Fruit fly (Drosophila melanogaster) whole organism, embryonic: ENCODE measurements around the gene CG31650.

Source experiments
- Ada2b ChIP-seq: fragments of 200-800 bp; sonication (Bioruptor generic); IDR thresholded peaks from 2 replicates; pipeline ENCODE4 v1.3.6; 2022; ENCODE audit warnings: missing biosample characterization, missing genetic modification characterization
- CG10366 ChIP-seq: fragments of 200-800 bp; sonication (Bioruptor generic); IDR thresholded peaks from 2 replicates; pipeline ENCODE4 v1.3.6; 2022; ENCODE audit warnings: missing biosample characterization, missing genetic modification characterization
- CG1233 ChIP-seq: fragments of 200-800 bp; sonication (Bioruptor generic); optimal IDR thresholded peaks from 4 replicates; lab custom pipeline; 2018; ENCODE audit warnings: missing biosample characterization, mild to moderate bottlenecking, missing genetic modification characterization
- CG12391 ChIP-seq: fragments of 200-800 bp; sonication (Bioruptor generic); optimal IDR thresholded peaks from 3 replicates; lab custom pipeline; 2018; ENCODE audit warnings: missing biosample characterization, mild to moderate bottlenecking, missing genetic modification characterization, moderate library complexity
- CG12659 ChIP-seq: fragments of 200-800 bp; sonication (Bioruptor generic); optimal IDR thresholded peaks from 3 replicates; lab custom pipeline; 2017; ENCODE audit warnings: mild to moderate bottlenecking, missing biosample characterization, missing genetic modification reagents, missing genetic modification characterization
- CG13123 ChIP-seq: fragments of 200-800 bp; sonication (Bioruptor generic); optimal IDR thresholded peaks from 2 replicates; lab custom pipeline; 2016; ENCODE audit warnings: missing biosample characterization, missing genetic modification characterization
- CG13775 ChIP-seq: fragments of 200-800 bp; sonication (Bioruptor generic); optimal IDR thresholded peaks from 3 replicates; lab custom pipeline; 2017; ENCODE audit warnings: missing biosample characterization, mild to moderate bottlenecking, missing genetic modification characterization
- CG14860 ChIP-seq: fragments of 200-800 bp; sonication (Bioruptor generic); IDR thresholded peaks from 3 replicates; pipeline ENCODE4 v1.3.6; 2022; ENCODE audit warnings: missing biosample characterization, missing genetic modification characterization; ENCODE audit not compliant: partially characterized antibody
- CG15269 ChIP-seq: fragments of 200-800 bp; sonication (Bioruptor generic); optimal IDR thresholded peaks from 2 replicates; lab custom pipeline; 2018; ENCODE audit warnings: missing biosample characterization, mild to moderate bottlenecking, missing genetic modification characterization, moderate library complexity
- CG1602 ChIP-seq: fragments of 200-800 bp; sonication (Bioruptor generic); optimal IDR thresholded peaks from 3 replicates; lab custom pipeline; 2016; ENCODE audit warnings: missing biosample characterization, missing genetic modification characterization
- CG16813 ChIP-seq: fragments of 200-800 bp; sonication (Bioruptor generic); IDR thresholded peaks from 3 replicates; pipeline ENCODE4 v1.3.6; 2022; ENCODE audit warnings: missing biosample characterization, missing genetic modification characterization; ENCODE audit not compliant: partially characterized antibody
- CG16815 ChIP-seq: fragments of 200-800 bp; sonication (Bioruptor generic); optimal IDR thresholded peaks from 3 replicates; lab custom pipeline; 2017; ENCODE audit warnings: missing biosample characterization, mild to moderate bottlenecking, missing genetic modification characterization
- CG17802 ChIP-seq: fragments of 200-800 bp; sonication (Bioruptor generic); optimal IDR thresholded peaks from 2 replicates; lab custom pipeline; 2018; ENCODE audit warnings: missing biosample characterization, mild to moderate bottlenecking, missing genetic modification characterization, moderate library complexity
- CG2116 ChIP-seq: fragments of 200-800 bp; sonication (Bioruptor generic); optimal IDR thresholded peaks from 3 replicates; lab custom pipeline; 2018; ENCODE audit warnings: missing biosample characterization, mild to moderate bottlenecking, missing genetic modification characterization
- CG2199 ChIP-seq: fragments of 200-800 bp; sonication (Bioruptor generic); IDR thresholded peaks from 3 replicates; pipeline ENCODE4 v1.3.6; 2022; ENCODE audit warnings: missing biosample characterization, missing genetic modification characterization
- CG3065 ChIP-seq: fragments of 200-800 bp; sonication (Bioruptor generic); optimal IDR thresholded peaks from 2 replicates; lab custom pipeline; 2016; ENCODE audit warnings: missing biosample characterization, missing genetic modification characterization
- CG31441 ChIP-seq: fragments of 200-800 bp; sonication (Bioruptor generic); IDR thresholded peaks from 2 replicates; pipeline ENCODE4 v1.3.6; 2022; ENCODE audit warnings: missing biosample characterization, missing genetic modification characterization
- CG3407 ChIP-seq: fragments of 200-800 bp; sonication (Bioruptor generic); optimal IDR thresholded peaks from 2 replicates; lab custom pipeline; 2018; ENCODE audit warnings: missing biosample characterization, mild to moderate bottlenecking, missing genetic modification characterization
- CG3838 ChIP-seq: fragments of 200-800 bp; sonication (Bioruptor generic); optimal IDR thresholded peaks from 3 replicates; lab custom pipeline; 2016; ENCODE audit warnings: missing biosample characterization, missing genetic modification characterization
- CG4404 ChIP-seq: fragments of 200-800 bp; sonication (Bioruptor generic); IDR thresholded peaks from 2 replicates; pipeline ENCODE4 v1.3.6; 2022; ENCODE audit warnings: missing biosample characterization, missing genetic modification characterization
- CG4617 ChIP-seq: fragments of 200-800 bp; sonication (Bioruptor generic); optimal IDR thresholded peaks from 3 replicates; lab custom pipeline; 2016; ENCODE audit warnings: missing biosample characterization, missing genetic modification characterization, borderline replicate concordance
- CG7839 ChIP-seq: fragments of 200-800 bp; sonication (Bioruptor generic); optimal IDR thresholded peaks from 3 replicates; lab custom pipeline; 2018; ENCODE audit warnings: missing biosample characterization, mild to moderate bottlenecking, missing genetic modification characterization, moderate library complexity
- CG7928 ChIP-seq: fragments of 200-800 bp; sonication (Bioruptor generic); optimal IDR thresholded peaks from 2 replicates; lab custom pipeline; 2017; ENCODE audit warnings: missing biosample characterization, mild to moderate bottlenecking, missing genetic modification characterization
- CG8281 ChIP-seq: fragments of 200-800 bp; sonication (Bioruptor generic); optimal IDR thresholded peaks from 2 replicates; lab custom pipeline; 2018; ENCODE audit warnings: missing biosample characterization, mild to moderate bottlenecking, missing genetic modification characterization, moderate library complexity
- D ChIP-seq, 2 experiments: fragments of 200-800 bp in 1 of 2; fragments of >200 bp in 1 of 2; sonication (Bioruptor generic) in 1 of 2; optimal IDR thresholded peaks; 2 replicates in 1 of 2; 3 replicates in 1 of 2; lab custom pipeline; 2017; ENCODE audit warnings: mild to moderate bottlenecking in 1 of 2, missing biosample characterization in 1 of 2, missing genetic modification characterization in 1 of 2, missing genetic modification reagents in 1 of 2
- Ets97D ChIP-seq: fragments of 200-800 bp; sonication (Bioruptor generic); optimal IDR thresholded peaks from 3 replicates; lab custom pipeline; 2016; ENCODE audit warnings: missing biosample characterization, missing genetic modification characterization
- Hey ChIP-seq: fragments of 200-800 bp; sonication (Bioruptor generic); optimal IDR thresholded peaks from 3 replicates; lab custom pipeline; 2018; ENCODE audit warnings: missing biosample characterization, mild to moderate bottlenecking, missing genetic modification characterization
- Mad ChIP-seq: fragments of 200-800 bp; sonication (Bioruptor generic); optimal IDR thresholded peaks from 2 replicates; lab custom pipeline; 2016; ENCODE audit warnings: missing biosample characterization, missing genetic modification characterization
- Myb ChIP-seq: fragments of 200-800 bp; sonication (Bioruptor generic); optimal IDR thresholded peaks from 2 replicates; lab custom pipeline; 2016; ENCODE audit warnings: missing biosample characterization, missing genetic modification characterization
- NC2β ChIP-seq: fragments of 200-800 bp; sonication (Bioruptor generic); optimal IDR thresholded peaks from 2 replicates; lab custom pipeline; 2016; ENCODE audit warnings: missing biosample characterization, missing genetic modification characterization
- Nf-YC ChIP-seq: fragments of 200-800 bp; optimal IDR thresholded peaks from 3 replicates; lab custom pipeline; 2019; ENCODE audit warnings: missing biosample characterization, mild to moderate bottlenecking, missing genetic modification characterization, moderate library complexity
- cad ChIP-seq: fragments of >200 bp; optimal IDR thresholded peaks from 2 replicates; lab custom pipeline; 2017; ENCODE audit warnings: missing biosample characterization, missing genetic modification characterization
- crc ChIP-seq: fragments of 200-800 bp; sonication (Bioruptor generic); optimal IDR thresholded peaks from 2 replicates; lab custom pipeline; 2016; ENCODE audit warnings: missing biosample characterization, missing genetic modification characterization
- crol ChIP-seq: fragments of 200-800 bp; sonication (Bioruptor generic); IDR thresholded peaks from 2 replicates; pipeline ENCODE4 v1.3.6; 2022; ENCODE audit warnings: missing biosample characterization, missing genetic modification characterization
- dm ChIP-seq: fragments of 200-800 bp; sonication (Bioruptor generic); optimal IDR thresholded peaks from 3 replicates; lab custom pipeline; 2016; ENCODE audit warnings: missing biosample characterization, missing genetic modification characterization
- fu2 ChIP-seq: fragments of 200-800 bp; sonication (Bioruptor generic); optimal IDR thresholded peaks from 2 replicates; lab custom pipeline; 2016; ENCODE audit warnings: missing biosample characterization, missing genetic modification characterization
- gro ChIP-seq: fragments of 200-800 bp; sonication (Bioruptor generic); optimal IDR thresholded peaks from 2 replicates; lab custom pipeline; 2016; ENCODE audit warnings: missing biosample characterization, missing genetic modification characterization
- gsb ChIP-seq: fragments of 200-800 bp; sonication (Bioruptor generic); IDR thresholded peaks from 2 replicates; pipeline ENCODE4 v1.3.6; 2022; ENCODE audit warnings: missing biosample characterization, missing genetic modification characterization
- hkb ChIP-seq, 2 experiments: fragments of 200-800 bp in 1 of 2; fragments of >200 bp in 1 of 2; sonication (Bioruptor generic) in 1 of 2; IDR thresholded peaks in 1 of 2; optimal IDR thresholded peaks in 1 of 2; 2 replicates each; pipeline versions ENCODE4 v1.3.6 to Lab custom; 2017 to 2022; ENCODE audit warnings: missing biosample characterization in 1 of 2, missing genetic modification characterization in 1 of 2
- ind ChIP-seq: fragments of 200-800 bp; sonication (Bioruptor generic); optimal IDR thresholded peaks from 3 replicates; lab custom pipeline; 2016; ENCODE audit warnings: missing biosample characterization, missing genetic modification characterization
- klu ChIP-seq: fragments of 200-800 bp; sonication (Bioruptor generic); IDR thresholded peaks from 2 replicates; pipeline ENCODE4 v1.3.6; 2022; ENCODE audit warnings: missing biosample characterization, missing genetic modification characterization
- lov ChIP-seq, 2 experiments: fragments of 200-800 bp in 1 of 2; fragments of >200 bp in 1 of 2; sonication (Bioruptor generic) in 1 of 2; IDR thresholded peaks in 1 of 2; optimal IDR thresholded peaks in 1 of 2; 2 replicates in 1 of 2; 3 replicates in 1 of 2; pipeline versions ENCODE4 v1.3.6 to Lab custom; 2017 to 2022; ENCODE audit warnings: missing biosample characterization in 1 of 2, missing genetic modification characterization in 1 of 2
- pb ChIP-seq: fragments of 200-800 bp; sonication (Bioruptor generic); optimal IDR thresholded peaks from 3 replicates; lab custom pipeline; 2016; ENCODE audit warnings: missing biosample characterization, missing genetic modification characterization
- pfk ChIP-seq: fragments of 200-800 bp; sonication (Bioruptor generic); optimal IDR thresholded peaks from 2 replicates; lab custom pipeline; 2018; ENCODE audit warnings: missing biosample characterization, mild to moderate bottlenecking, missing genetic modification characterization, moderate library complexity
- ro ChIP-seq: fragments of 200-800 bp; sonication (Bioruptor generic); IDR thresholded peaks from 2 replicates; pipeline ENCODE4 v1.3.6; 2022; ENCODE audit warnings: missing biosample characterization, missing genetic modification characterization
- sens ChIP-seq: fragments of 200-800 bp; sonication (Bioruptor generic); peaks from one replicate; lab custom pipeline; 2016; ENCODE audit warnings: missing biosample characterization, missing genetic modification characterization
- sisA ChIP-seq: fragments of 200-800 bp; sonication (Bioruptor generic); IDR thresholded peaks from 2 replicates; pipeline ENCODE4 v1.3.6; 2022; ENCODE audit warnings: missing biosample characterization, missing genetic modification characterization
- sob ChIP-seq: fragments of 200-800 bp; sonication (Bioruptor generic); IDR thresholded peaks from 2 replicates; pipeline ENCODE4 v1.3.6; 2022; ENCODE audit warnings: missing biosample characterization, missing genetic modification characterization
- ssp ChIP-seq: fragments of 200-800 bp; sonication (Bioruptor generic); IDR thresholded peaks from 2 replicates; pipeline ENCODE4 v1.3.6; 2022; ENCODE audit warnings: missing biosample characterization, missing genetic modification characterization

The CG31650 gene

DNA sequence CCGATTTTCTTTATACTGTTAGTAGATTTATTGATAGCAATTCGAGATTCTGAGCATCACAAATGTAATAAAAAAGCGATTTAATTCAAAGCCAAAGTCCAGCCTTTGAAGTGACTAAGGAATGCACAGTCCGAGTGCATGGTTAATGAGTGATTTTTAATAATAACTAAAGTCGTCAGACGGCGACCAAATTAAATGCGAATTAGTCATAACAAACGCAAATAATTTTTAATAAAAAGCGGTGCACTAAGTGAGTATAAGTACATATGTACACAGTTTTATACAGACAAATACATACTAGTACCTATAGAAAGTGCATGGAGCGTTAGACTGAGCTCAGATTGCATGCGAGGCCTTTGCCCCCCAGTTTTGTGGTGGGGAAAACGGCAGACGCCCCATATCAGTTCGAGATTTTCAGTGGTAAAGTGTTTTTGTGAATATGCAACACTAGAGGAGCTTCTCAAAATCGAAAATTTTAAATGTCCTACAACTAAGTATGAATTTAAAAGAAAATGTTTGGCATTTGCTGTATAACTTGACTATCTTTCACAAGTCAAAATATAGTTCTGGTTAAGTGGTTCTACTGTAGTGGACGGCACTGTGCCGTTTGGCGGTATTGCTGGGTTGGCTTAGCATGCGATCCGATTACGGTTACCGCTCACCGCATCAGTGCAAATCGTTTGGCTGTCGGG is 41.7 kb downstream of the CG31650 start (continued):
- no peak for TF ChIP-seq Hey
- no peak for TF ChIP-seq CG10366 (GFP tag; lab: Robert Waterston, UW)
- TF ChIP-seq lov (optimal IDR thresholded peaks at IDR 0.05; lab: Kevin White, UChicago) = no peak
- 0 out of 3 replicates have a peak, but pooled peaks have one; percentile 25 for TF ChIP-seq lov (GFP tag; IDR thresholded peaks at IDR 0.05; lab: Robert Waterston, UW)
- no peak for TF ChIP-seq D (optimal IDR thresholded peaks at IDR 0.05; lab: Kevin White, UChicago)
- TF ChIP-seq D (GFP tag; optimal IDR thresholded peaks at IDR 0.05; lab: Kevin White, UChicago) = no peak
- TF ChIP-seq CG17802 = no peak
- no peak for TF ChIP-seq CG12659 (GFP tag; lab: Kevin White, UChicago)
- no peak for TF ChIP-seq CG3407 (GFP tag; lab: Kevin White, UChicago)
- no peak for TF ChIP-seq CG3838 (GFP tag; lab: Kevin White, UChicago)
- TF ChIP-seq CG1602 (GFP tag; lab: Kevin White, UChicago) = no peak
- no peak for TF ChIP-seq klu (GFP tag; lab: Robert Waterston, UW)
- no peak for TF ChIP-seq CG4404
- TF ChIP-seq CG16813 = no peak
- no peak for TF ChIP-seq pfk
- no peak for TF ChIP-seq ro
- TF ChIP-seq dm (GFP tag; lab: Kevin White, UChicago) = no peak
- no peak for TF ChIP-seq CG12391
- TF ChIP-seq cad (GFP tag; lab: Kevin White, UChicago) = no peak
- no peak for TF ChIP-seq CG31441 (GFP tag; lab: Robert Waterston, UW)
- no peak for TF ChIP-seq gro (GFP tag; lab: Kevin White, UChicago)
- TF ChIP-seq sob = no peak
- no peak for TF ChIP-seq CG15269
- TF ChIP-seq crol (GFP tag; lab: Robert Waterston, UW) = no peak
- no peak for TF ChIP-seq CG7928 (GFP tag; lab: Kevin White, UChicago)
- TF ChIP-seq CG14860 (GFP tag; lab: Robert Waterston, UW) = no peak
- TF ChIP-seq Nf-YC (tag; lab: Kevin White, UChicago) = no peak
- TF ChIP-seq NC2β (GFP tag; lab: Kevin White, UChicago) = no peak
- TF ChIP-seq CG2199 (GFP tag; lab: Robert Waterston, UW) = no peak
- no peak for TF ChIP-seq Mad (GFP tag; lab: Kevin White, UChicago)
- peak; percentile 38; the same call in 1 of the 2 replicates for TF ChIP-seq Ada2b (GFP tag; lab: Robert Waterston, UW)
- no peak for TF ChIP-seq CG4617
- no peak for TF ChIP-seq CG2116 (GFP tag; lab: Kevin White, UChicago)
- TF ChIP-seq crc (GFP tag; lab: Kevin White, UChicago) = no peak
- no peak for TF ChIP-seq pb (GFP tag; lab: Kevin White, UChicago)
- TF ChIP-seq CG13123 (GFP tag; lab: Kevin White, UChicago) = no peak
- TF ChIP-seq sisA (GFP tag; lab: Robert Waterston, UW) = peak; percentile 31; the same call in 1 of the 2 replicates
- TF ChIP-seq sens (GFP tag; lab: Kevin White, UChicago) = peak; percentile 72
- no peak for TF ChIP-seq ssp
- no peak for TF ChIP-seq CG16815 (GFP tag; lab: Kevin White, UChicago)
- no peak for TF ChIP-seq gsb (GFP tag; lab: Robert Waterston, UW)
- no peak for TF ChIP-seq CG7839 (tag; lab: Kevin White, UChicago)
- no peak for TF ChIP-seq hkb (optimal IDR thresholded peaks at IDR 0.05; lab: Kevin White, UChicago)
- no peak for TF ChIP-seq hkb (GFP tag; IDR thresholded peaks at IDR 0.05; lab: Robert Waterston, UW)
- no peak for TF ChIP-seq CG8281
- TF ChIP-seq Ets97D (GFP tag; lab: Kevin White, UChicago) = no peak
- TF ChIP-seq fu2 (GFP tag; lab: Kevin White, UChicago) = no peak
- TF ChIP-seq CG13775 (GFP tag; lab: Kevin White, UChicago) = no peak
- no peak for TF ChIP-seq CG1233 (GFP tag; lab: Kevin White, UChicago)
- TF ChIP-seq CG3065 (GFP tag; lab: Kevin White, UChicago) = no peak
- TF ChIP-seq Myb (GFP tag; lab: Kevin White, UChicago) = no peak
- TF ChIP-seq ind (GFP tag; lab: Kevin White, UChicago) = no peak
